Fruit fly (Drosophila melanogaster): ENCODE measurements around the gene bnl.

DNA sequence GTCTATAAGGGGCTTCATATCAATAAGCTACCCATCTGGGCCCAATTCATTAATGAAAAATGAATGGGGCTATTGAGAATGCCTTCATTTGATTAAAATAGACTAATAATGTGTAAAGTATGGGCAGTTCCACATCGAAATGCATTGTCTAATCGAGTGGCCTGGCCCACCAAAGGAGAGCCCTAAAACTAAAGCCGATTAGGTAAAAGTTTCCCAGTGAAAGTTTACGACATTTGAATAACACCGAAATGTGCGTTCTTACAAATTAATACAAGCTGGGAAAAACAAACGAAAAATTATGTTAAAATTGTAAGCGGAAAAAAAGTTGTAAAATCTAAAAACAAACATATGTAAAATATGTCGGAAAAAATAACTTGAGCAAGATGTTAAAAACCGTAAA lies 31.7 kb downstream of the bnl start:
- TF ChIP-seq ttk (optimal IDR thresholded peaks at IDR 0.05) (no peak), psq (optimal IDR thresholded peaks at IDR 0.05) (no peak), h (optimal IDR thresholded peaks at IDR 0.05) (no peak), Sin3A (optimal IDR thresholded peaks at IDR 0.05) (no peak), Myc (optimal IDR thresholded peaks at IDR 0.05) (no peak)
